Fruit fly (Drosophila melanogaster): ENCODE measurements around the gene CG33710.

CG33710 gene

dm6 chr3L:19929719-19930334 lies 22.8 kb downstream of the CG33710 start (continued):
- TF ChIP-seq CG18599 (GFP tag; optimal IDR thresholded peaks at IDR 0.05) (peak; percentile 12), usp (GFP tag; optimal IDR thresholded peaks at IDR 0.05) (no peak), Chrac-16 (GFP tag; optimal IDR thresholded peaks at IDR 0.05) (no peak), lab (GFP tag; optimal IDR thresholded peaks at IDR 0.05) (peak; percentile 64), trem (tag; optimal IDR thresholded peaks at IDR 0.05) (no peak), lola (GFP tag; optimal IDR thresholded peaks at IDR 0.05) (no peak), dimm (GFP tag; IDR thresholded peaks at IDR 0.05) (no peak), ttk (GFP tag; IDR thresholded peaks at IDR 0.05) (no peak), Usf (GFP tag; optimal IDR thresholded peaks at IDR 0.05) (no peak), Pdp1 (GFP tag; optimal IDR thresholded peaks at IDR 0.05) (peak in 1 of 2 experiments; percentile 81), CG7786 (GFP tag; optimal IDR thresholded peaks at IDR 0.05) (no peak), CG9876 (GFP tag; optimal IDR thresholded peaks at IDR 0.05) (no peak), pros (GFP tag; optimal IDR thresholded peaks at IDR 0.05) (no peak), Dek (tag; optimal IDR thresholded peaks at IDR 0.05) (no peak), slp2 (GFP tag; optimal IDR thresholded peaks at IDR 0.05) (no peak), CG9437 (GFP tag; optimal IDR thresholded peaks at IDR 0.05) (no peak), wdn (GFP tag; IDR thresholded peaks at IDR 0.05) (no peak), cad (GFP tag; optimal IDR thresholded peaks at IDR 0.05) (no peak), CG2120 (GFP tag; optimal IDR thresholded peaks at IDR 0.05) (peak; percentile 21), Stat92E (GFP tag; optimal IDR thresholded peaks at IDR 0.05) (no peak), CG10431 (GFP tag; optimal IDR thresholded peaks at IDR 0.05) (peak; percentile 23), CG32532 (GFP tag; IDR thresholded peaks at IDR 0.05) (peak; percentile 31; the same call in 1 of the 2 replicates), ranshi (GFP tag; IDR thresholded peaks at IDR 0.05) (no peak), gsb (GFP tag; IDR thresholded peaks at IDR 0.05) (no peak), schlank (tag; optimal IDR thresholded peaks at IDR 0.05) (no peak), CG10654 (GFP tag; optimal IDR thresholded peaks at IDR 0.05) (no peak), kni (GFP tag; optimal IDR thresholded peaks at IDR 0.05) (no peak), Dbx (GFP tag; IDR thresholded peaks at IDR 0.05) (no peak), bowl (GFP tag; IDR thresholded peaks at IDR 0.05) (no peak), CG6254 (GFP tag; optimal IDR thresholded peaks at IDR 0.05) (no peak), Lim3 (GFP tag; IDR thresholded peaks at IDR 0.05) (no peak), CG6654 (GFP tag; optimal IDR thresholded peaks at IDR 0.05) (no peak), CG11504 (tag; optimal IDR thresholded peaks at IDR 0.05) (peak; percentile 56), hkb (optimal IDR thresholded peaks at IDR 0.05) (no peak), hkb (GFP tag; IDR thresholded peaks at IDR 0.05) (0 out of 2 replicates have a peak, but pooled peaks have one; percentile 10), CG3995 (GFP tag; optimal IDR thresholded peaks at IDR 0.05) (no peak), otp (GFP tag; IDR thresholded peaks at IDR 0.05) (no peak), Dip2 (GFP tag; IDR thresholded peaks at IDR 0.05) (no peak), Sin3A (optimal IDR thresholded peaks at IDR 0.05) (no peak), dmrt11E (tag; optimal IDR thresholded peaks at IDR 0.05) (no peak), CTCF (GFP tag; optimal IDR thresholded peaks at IDR 0.05) (no peak), Elba2 (GFP tag; optimal IDR thresholded peaks at IDR 0.05) (no peak), Xbp1 (GFP tag; optimal IDR thresholded peaks at IDR 0.05) (peak; percentile 26), CG15479 (GFP tag; optimal IDR thresholded peaks at IDR 0.05) (no peak), stc (GFP tag; IDR thresholded peaks at IDR 0.05) (no peak), CG16779 (GFP tag; IDR thresholded peaks at IDR 0.05) (no peak), sim (GFP tag; IDR thresholded peaks at IDR 0.05) (no peak), jing (GFP tag; optimal IDR thresholded peaks at IDR 0.05) (no peak), Hr51 (GFP tag; optimal IDR thresholded peaks at IDR 0.05) (no peak), Fer2 (tag; optimal IDR thresholded peaks at IDR 0.05) (no peak), Hand (GFP tag; optimal IDR thresholded peaks at IDR 0.05) (no peak), GATAe (GFP tag; conservative IDR thresholded peaks at IDR 0.05) (peak; percentile 56; the same call in 1 of the 2 replicates)

Measured in whole organism, embryonic.